Worm (Caenorhabditis elegans): ENCODE measurements around the gene srh-46.

The srh-46 gene

ce11 chrV:11302698-11303097 is at the start of gene srh-46:
srh-46 (minus strand) TSS chrV:11302886.
- TF ChIP-seq blmp-1 (tag; optimal IDR thresholded peaks at IDR 0.05; ENCODE audit: insufficient read depth): peak; percentile 67
- no peak for TF ChIP-seq gmeb-1 (tag; optimal IDR thresholded peaks at IDR 0.05)
- TF ChIP-seq ZK546.5 (tag; optimal IDR thresholded peaks at IDR 0.05): no peak

- TF ChIP-seq lin-13 (GFP tag; optimal IDR thresholded peaks at IDR 0.05) (no peak), sma-3 (GFP tag; optimal IDR thresholded peaks at IDR 0.05) (no peak), skn-1 (tag; optimal IDR thresholded peaks at IDR 0.05) (no peak), unc-62 (GFP tag; optimal IDR thresholded peaks at IDR 0.05) (no peak), mab-5 (tag; optimal IDR thresholded peaks at IDR 0.05) (no peak), unc-39 (tag; optimal IDR thresholded peaks at IDR 0.05) (no peak), nhr-11 (tag; optimal IDR thresholded peaks at IDR 0.05) (no peak), lsy-2 (tag; optimal IDR thresholded peaks at IDR 0.05) (no peak), unc-55 (GFP tag; optimal IDR thresholded peaks at IDR 0.05) (no peak), ZK546.5 (tag; optimal IDR thresholded peaks at IDR 0.05) (no peak), alr-1 (tag; optimal IDR thresholded peaks at IDR 0.05) (no peak), peb-1 (tag; optimal IDR thresholded peaks at IDR 0.05) (no peak), mdl-1 (tag; optimal IDR thresholded peaks at IDR 0.05) (no peak), ceh-16 (tag; optimal IDR thresholded peaks at IDR 0.05) (no peak), nhr-77 (tag; optimal IDR thresholded peaks at IDR 0.05) (no peak), sma-9 (GFP tag; optimal IDR thresholded peaks at IDR 0.05) (no peak), sma-9 (tag; optimal IDR thresholded peaks at IDR 0.05) (no peak), egl-27 (tag; optimal IDR thresholded peaks at IDR 0.05) (no peak), crh-2 (tag; optimal IDR thresholded peaks at IDR 0.05) (no peak), snpc-4 (tag; optimal IDR thresholded peaks at IDR 0.05) (no peak)
These were observed 48.6 kb upstream of the srh-46 start for ce11 chrV:11351263-11351662.

ce11 chrV:11346912-11347311 is 44.2 kb upstream of the srh-46 start, which contains the start of gene grl-7:
grl-7 (minus strand) TSS chrV:11347012.
- TF ChIP-seq peb-1 (tag; optimal IDR thresholded peaks at IDR 0.05): no peak
- TF ChIP-seq lsy-2 (tag; optimal IDR thresholded peaks at IDR 0.05): no peak
- TF ChIP-seq unc-55 (GFP tag; optimal IDR thresholded peaks at IDR 0.05): no peak
- no peak for TF ChIP-seq snpc-4 (tag; optimal IDR thresholded peaks at IDR 0.05)
- no peak for TF ChIP-seq lin-11 (tag; optimal IDR thresholded peaks at IDR 0.05)
- TF ChIP-seq crh-2 (tag; optimal IDR thresholded peaks at IDR 0.05): no peak
- no peak for TF ChIP-seq Y55F3AM.14 (GFP tag; optimal IDR thresholded peaks at IDR 0.05)
- no peak for TF ChIP-seq dmd-4 (tag; optimal IDR thresholded peaks at IDR 0.05)
- TF ChIP-seq unc-39 (tag; optimal IDR thresholded peaks at IDR 0.05): no peak
- TF ChIP-seq nhr-12 (tag; optimal IDR thresholded peaks at IDR 0.05): no peak
- no peak for TF ChIP-seq gmeb-1 (tag; optimal IDR thresholded peaks at IDR 0.05)
- TF ChIP-seq ceh-82 (tag; optimal IDR thresholded peaks at IDR 0.05): no peak
- TF ChIP-seq nhr-25 (tag; optimal IDR thresholded peaks at IDR 0.05): no peak
- no peak for TF ChIP-seq alr-1 (tag; optimal IDR thresholded peaks at IDR 0.05)
- TF ChIP-seq skn-1 (tag; optimal IDR thresholded peaks at IDR 0.05): no peak

ce11 chrV:11344816-11345336 is 42.2 kb upstream of the srh-46 start:
- no peak for TF ChIP-seq fos-1 (tag; optimal IDR thresholded peaks at IDR 0.05)
- TF ChIP-seq nhr-6 (tag; optimal IDR thresholded peaks at IDR 0.05): no peak
- no peak for TF ChIP-seq dmd-4 (tag; optimal IDR thresholded peaks at IDR 0.05)
- TF ChIP-seq skn-1 (tag; optimal IDR thresholded peaks at IDR 0.05): no peak
- TF ChIP-seq mdl-1 (tag; optimal IDR thresholded peaks at IDR 0.05): no peak
- no peak for TF ChIP-seq ceh-16 (tag; optimal IDR thresholded peaks at IDR 0.05)
- TF ChIP-seq nhr-21 (tag; optimal IDR thresholded peaks at IDR 0.05): no peak
- no peak for TF ChIP-seq elt-3 (tag; optimal IDR thresholded peaks at IDR 0.05)
- no peak for TF ChIP-seq sem-4 (tag; optimal IDR thresholded peaks at IDR 0.05)
- TF ChIP-seq ZK546.5 (tag; optimal IDR thresholded peaks at IDR 0.05): no peak
- no peak for TF ChIP-seq zag-1 (tag; optimal IDR thresholded peaks at IDR 0.05)
- TF ChIP-seq C34F6.9 (tag; optimal IDR thresholded peaks at IDR 0.05): no peak
- no peak for TF ChIP-seq nhr-11 (tag; optimal IDR thresholded peaks at IDR 0.05)

- TF ChIP-seq elt-3 (tag; optimal IDR thresholded peaks at IDR 0.05): no peak
- no peak for TF ChIP-seq ztf-1 (GFP tag; conservative IDR thresholded peaks at IDR 0.05)
These were observed 41.4 kb upstream of the srh-46 start for ce11 chrV:11344112-11344511.

All from whole organism, L2 larva.